Worm (Caenorhabditis elegans) whole organism, L1 larva: ENCODE results near the gene cutl-22.

Source experiments
- alr-1 ChIP-seq: fragments of 200-800 bp; sonication (Bioruptor generic); optimal IDR thresholded peaks from 2 replicates; lab custom pipeline; 2018; ENCODE audit warnings: borderline replicate concordance, mild to moderate bottlenecking, missing genetic modification characterization, missing compliant biosample characterization
- ama-1 ChIP-seq: fragments of 150-350 bp; optimal IDR thresholded peaks from 2 replicates; lab custom pipeline; 2014
- ceh-82 ChIP-seq, 3 experiments: fragments of 150-350 bp in 1 of 3; sonication (generic microtip) in 2 of 3; optimal IDR thresholded peaks; 2 replicates each; lab custom pipeline; 2014 to 2017; ENCODE audit warnings: missing biosample characterization in 3 of 3, missing genetic modification characterization in 3 of 3
- dpl-1 ChIP-seq, 3 experiments: fragments of 150-350 bp in 2 of 3; sonication (generic microtip) in 1 of 3; optimal IDR thresholded peaks; 2 replicates each; lab custom pipeline; 2014 to 2017; ENCODE audit warnings: missing biosample characterization in 3 of 3, missing genetic modification characterization in 3 of 3, missing genetic modification reagents in 3 of 3
- egl-27 ChIP-seq, 2 experiments: fragments of 150-350 bp in 1 of 2; sonication (generic microtip); optimal IDR thresholded peaks; 3 replicates each; lab custom pipeline; 2017 to 2018; ENCODE audit warnings: missing biosample characterization in 2 of 2, missing genetic modification characterization in 2 of 2, missing genetic modification reagents in 2 of 2
- elt-2 ChIP-seq: sonication (generic microtip); optimal IDR thresholded peaks from 2 replicates; lab custom pipeline; 2016; ENCODE audit warnings: missing genetic modification characterization, mild to moderate bottlenecking, inconsistent platforms, missing compliant biosample characterization, missing genetic modification reagents
- lin-14 ChIP-seq: fragments of 200-800 bp; sonication (Bioruptor generic); optimal IDR thresholded peaks from 2 replicates; lab custom pipeline; 2018; ENCODE audit warnings: mild to moderate bottlenecking, missing genetic modification characterization, moderate library complexity, missing compliant biosample characterization
- nhr-12 ChIP-seq: sonication (generic microtip); optimal IDR thresholded peaks from 2 replicates; lab custom pipeline; 2017; ENCODE audit warnings: missing biosample characterization, missing genetic modification characterization
- nhr-90 ChIP-seq: sonication (generic microtip); optimal IDR thresholded peaks from 2 replicates; lab custom pipeline; 2016; ENCODE audit warnings: mild to moderate bottlenecking, missing genetic modification characterization, missing compliant biosample characterization; ENCODE audit not compliant: poor library complexity
- sptf-1 ChIP-seq: fragments of 150-350 bp; optimal IDR thresholded peaks from 2 replicates; lab custom pipeline; 2014; ENCODE audit warnings: missing biosample characterization, missing genetic modification characterization
- swsn-7 ChIP-seq: sonication (generic microtip); optimal IDR thresholded peaks from 2 replicates; lab custom pipeline; 2016; ENCODE audit warnings: missing genetic modification characterization, missing compliant biosample characterization
- unc-62 ChIP-seq: fragments of 150-350 bp; optimal IDR thresholded peaks from 2 replicates; lab custom pipeline; 2014; ENCODE audit warnings: missing biosample characterization, missing genetic modification reagents, missing genetic modification characterization
- xbp-1 ChIP-seq: sonication (generic microtip); optimal IDR thresholded peaks from 2 replicates; lab custom pipeline; 2016; ENCODE audit warnings: missing genetic modification characterization, missing compliant biosample characterization

DNA sequence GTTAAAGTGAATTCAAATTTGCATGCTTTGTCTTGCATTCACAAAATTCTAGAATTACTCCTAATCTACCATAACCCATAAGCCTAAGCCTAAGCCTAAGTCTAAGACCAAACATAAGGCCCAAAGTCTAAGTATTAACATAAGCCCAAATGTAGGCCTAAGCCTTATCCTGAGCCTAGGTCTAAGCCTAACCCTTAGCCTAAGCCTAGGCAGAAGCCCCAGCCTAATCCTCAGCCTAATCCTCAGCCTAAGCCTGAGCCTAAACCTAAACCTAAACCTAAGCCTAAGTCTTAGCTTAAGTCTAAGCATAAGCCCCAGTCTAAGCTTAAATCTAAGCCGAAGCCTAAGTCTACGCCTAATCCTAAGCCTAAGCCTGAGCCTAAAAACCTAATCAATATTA is 29.1 kb downstream of the cutl-22 start:
- TF ChIP-seq swsn-7, result no peak
- TF ChIP-seq xbp-1 (tag; lab: Kevin White, UChicago), result no peak
- TF ChIP-seq elt-2 (tag; lab: Kevin White, UChicago), result no peak
- no peak for TF ChIP-seq ama-1 (lab: Kevin White, UChicago)
- no peak for TF ChIP-seq nhr-90 (tag; lab: Kevin White, UChicago)
- TF ChIP-seq dpl-1 (GFP tag; optimal IDR thresholded peaks at IDR 0.05; lab: Kevin White, UChicago), result no peak
- no peak for TF ChIP-seq egl-27 (tag; optimal IDR thresholded peaks at IDR 0.05; lab: Kevin White, UChicago)
- no peak for TF ChIP-seq lin-14 (GFP tag; lab: Kevin White, UChicago)
- no peak for TF ChIP-seq ceh-82 (tag; optimal IDR thresholded peaks at IDR 0.05; lab: Kevin White, UChicago)
- no peak for TF ChIP-seq sptf-1 (tag; lab: Kevin White, UChicago)
- TF ChIP-seq unc-62 (GFP tag; lab: Kevin White, UChicago), result no peak
- TF ChIP-seq alr-1, result no peak
- no peak for TF ChIP-seq nhr-12 (tag; lab: Kevin White, UChicago)
